Worm (Caenorhabditis elegans) whole organism, L1 larva: ENCODE measurements around the gene C23H3.2.
A peak's percentile ranks its signal among the peaks of the same experiment; 100 is the strongest.

Experiments used
- C04F5.9 ChIP-seq: sonication (generic microtip); optimal IDR thresholded peaks from 2 replicates; lab custom pipeline; 2016; ENCODE audit warnings: missing genetic modification characterization, missing compliant biosample characterization
- F16B12.6 ChIP-seq: fragments of 150-350 bp; optimal IDR thresholded peaks from 2 replicates; lab custom pipeline; 2014; ENCODE audit warnings: missing biosample characterization, missing genetic modification characterization
- Y116A8C.19 ChIP-seq: sonication (generic microtip); optimal IDR thresholded peaks from 2 replicates; lab custom pipeline; 2016; ENCODE audit warnings: missing compliant biosample characterization, missing genetic modification characterization, borderline replicate concordance
- aha-1 ChIP-seq: fragments of 150-350 bp; optimal IDR thresholded peaks from 2 replicates; lab custom pipeline; 2014; ENCODE audit warnings: missing biosample characterization, missing genetic modification characterization
- aly-2 ChIP-seq: fragments of 150-350 bp; optimal IDR thresholded peaks from 2 replicates; lab custom pipeline; 2014; ENCODE audit warnings: missing biosample characterization, missing genetic modification characterization
- ama-1 ChIP-seq: fragments of 150-350 bp; optimal IDR thresholded peaks from 2 replicates; lab custom pipeline; 2014
- blmp-1 ChIP-seq: fragments of 150-350 bp; optimal IDR thresholded peaks from 2 replicates; lab custom pipeline; 2014; ENCODE audit warnings: missing biosample characterization, missing genetic modification characterization
- ceh-8 ChIP-seq: fragments of 200-800 bp; sonication (Bioruptor generic); optimal IDR thresholded peaks from 2 replicates; lab custom pipeline; 2018; ENCODE audit warnings: mild to moderate bottlenecking, missing genetic modification characterization, moderate library complexity, missing compliant biosample characterization
- ceh-82 ChIP-seq, 3 experiments: fragments of 150-350 bp in 1 of 3; sonication (generic microtip) in 2 of 3; optimal IDR thresholded peaks; 2 replicates each; lab custom pipeline; 2014 to 2017; ENCODE audit warnings: missing biosample characterization in 3 of 3, missing genetic modification characterization in 3 of 3
- ceh-88 ChIP-seq: fragments of 200-800 bp; sonication (Bioruptor generic); IDR thresholded peaks from 2 replicates; pipeline ENCODE4 v1.3.6; 2022; ENCODE audit warnings: missing genetic modification characterization, missing compliant biosample characterization
- ceh-90 ChIP-seq: sonication (generic microtip); optimal IDR thresholded peaks from 2 replicates; lab custom pipeline; 2016; ENCODE audit warnings: missing genetic modification characterization, missing compliant biosample characterization
- dsc-1 ChIP-seq: sonication (generic microtip); optimal IDR thresholded peaks from 2 replicates; lab custom pipeline; 2016; ENCODE audit warnings: mild to moderate bottlenecking, missing genetic modification characterization, missing compliant biosample characterization
- efl-3 ChIP-seq: fragments of 200-800 bp; sonication (Bioruptor generic); optimal IDR thresholded peaks from 2 replicates; lab custom pipeline; 2018; ENCODE audit warnings: mild to moderate bottlenecking, missing genetic modification characterization, missing compliant biosample characterization
- egl-27 ChIP-seq, 2 experiments: fragments of 150-350 bp in 1 of 2; sonication (generic microtip); optimal IDR thresholded peaks; 3 replicates each; lab custom pipeline; 2017 to 2018; ENCODE audit warnings: missing biosample characterization in 2 of 2, missing genetic modification characterization in 2 of 2, missing genetic modification reagents in 2 of 2
- ets-5 ChIP-seq: fragments of 200-800 bp; sonication (Bioruptor generic); IDR thresholded peaks from 2 replicates; pipeline ENCODE4 v1.3.6; 2022; ENCODE audit warnings: missing genetic modification characterization, missing compliant biosample characterization
- grh-1 ChIP-seq: fragments of 200-800 bp; sonication (Bioruptor generic); IDR thresholded peaks from 2 replicates; pipeline ENCODE4 v1.3.6; 2022; ENCODE audit warnings: missing genetic modification reagents, missing genetic modification characterization, missing compliant biosample characterization
- irx-1 ChIP-seq: sonication (generic microtip); optimal IDR thresholded peaks from 2 replicates; lab custom pipeline; 2016; ENCODE audit warnings: missing genetic modification characterization, missing compliant biosample characterization
- isw-1 ChIP-seq: fragments of 200-800 bp; sonication (Bioruptor generic); IDR thresholded peaks from 2 replicates; pipeline ENCODE4 v1.3.6; 2022; ENCODE audit warnings: missing genetic modification characterization, missing compliant biosample characterization
- lin-35 ChIP-seq, 2 experiments: fragments of 150-350 bp; optimal IDR thresholded peaks; 2 replicates each; lab custom pipeline; 2014; ENCODE audit warnings: missing biosample characterization in 2 of 2, missing genetic modification characterization in 2 of 2, missing genetic modification reagents in 2 of 2
- lin-39 ChIP-seq: fragments of 150-350 bp; optimal IDR thresholded peaks from 2 replicates; lab custom pipeline; 2014; ENCODE audit warnings: missing biosample characterization, missing genetic modification reagents, missing genetic modification characterization
- lsy-2 ChIP-seq, 2 experiments: fragments of 150-350 bp; optimal IDR thresholded peaks; 2 replicates each; lab custom pipeline; 2014; ENCODE audit warnings: missing biosample characterization in 2 of 2, missing genetic modification characterization in 2 of 2
- mab-9 ChIP-seq: fragments of 200-800 bp; sonication (Bioruptor generic); IDR thresholded peaks from 2 replicates; pipeline ENCODE4 v1.3.6; 2022; ENCODE audit warnings: missing genetic modification reagents, missing genetic modification characterization, missing compliant biosample characterization
- mdl-1 ChIP-seq, 2 experiments: fragments of 150-350 bp; optimal IDR thresholded peaks; 2 replicates each; lab custom pipeline; 2014 to 2017; ENCODE audit warnings: missing biosample characterization in 2 of 2, missing genetic modification characterization in 2 of 2, inconsistent platforms in 1 of 2
- mef-2 ChIP-seq: fragments of 150-350 bp; optimal IDR thresholded peaks from 2 replicates; lab custom pipeline; 2014; ENCODE audit warnings: missing biosample characterization, missing genetic modification characterization
- mep-1 ChIP-seq: fragments of 150-350 bp; optimal IDR thresholded peaks from 2 replicates; lab custom pipeline; 2014; ENCODE audit warnings: missing biosample characterization, missing genetic modification characterization
- nhr-11 ChIP-seq: fragments of 150-350 bp; optimal IDR thresholded peaks from 2 replicates; lab custom pipeline; 2014; ENCODE audit warnings: missing biosample characterization, missing genetic modification characterization
- nhr-12 ChIP-seq: sonication (generic microtip); optimal IDR thresholded peaks from 2 replicates; lab custom pipeline; 2017; ENCODE audit warnings: missing biosample characterization, missing genetic modification characterization
- nhr-19 ChIP-seq: fragments of 200-800 bp; sonication (Bioruptor generic); conservative IDR thresholded peaks from 2 replicates; pipeline ENCODE4 v1.3.6; 2022; ENCODE audit warnings: missing genetic modification characterization, missing compliant biosample characterization
- nhr-20 ChIP-seq: sonication (generic microtip); optimal IDR thresholded peaks from 2 replicates; lab custom pipeline; 2016; ENCODE audit warnings: mild to moderate bottlenecking, missing genetic modification characterization, missing compliant biosample characterization
- nhr-28 ChIP-seq: fragments of 150-350 bp; optimal IDR thresholded peaks from 2 replicates; lab custom pipeline; 2014; ENCODE audit warnings: missing biosample characterization, missing genetic modification characterization
- nhr-71 ChIP-seq: sonication (generic microtip); optimal IDR thresholded peaks from 2 replicates; lab custom pipeline; 2016; ENCODE audit warnings: mild to moderate bottlenecking, missing genetic modification characterization, moderate library complexity, missing compliant biosample characterization
- nhr-85 ChIP-seq: sonication (generic microtip); peaks from one replicate; lab custom pipeline; 2016; ENCODE audit warnings: missing genetic modification characterization, inconsistent platforms, missing compliant biosample characterization
- nhr-90 ChIP-seq: sonication (generic microtip); optimal IDR thresholded peaks from 2 replicates; lab custom pipeline; 2016; ENCODE audit warnings: mild to moderate bottlenecking, missing genetic modification characterization, missing compliant biosample characterization; ENCODE audit not compliant: poor library complexity
- pax-3 ChIP-seq: fragments of 200-800 bp; sonication (Bioruptor generic); optimal IDR thresholded peaks from 2 replicates; lab custom pipeline; 2018; ENCODE audit warnings: mild to moderate bottlenecking, missing genetic modification characterization, moderate library complexity, missing compliant biosample characterization
- pqm-1 ChIP-seq: sonication (generic microtip); optimal IDR thresholded peaks from 3 replicates; lab custom pipeline; 2017; ENCODE audit warnings: missing biosample characterization, missing genetic modification characterization
- rnt-1 ChIP-seq: sonication (generic microtip); optimal IDR thresholded peaks from 2 replicates; lab custom pipeline; 2016; ENCODE audit warnings: mild to moderate bottlenecking, missing genetic modification characterization, moderate library complexity, missing compliant biosample characterization
- skn-1 ChIP-seq: fragments of 150-350 bp; optimal IDR thresholded peaks from 2 replicates; lab custom pipeline; 2014; ENCODE audit warnings: missing biosample characterization, missing genetic modification characterization
- snu-23 ChIP-seq: sonication (generic microtip); optimal IDR thresholded peaks from 2 replicates; lab custom pipeline; 2016; ENCODE audit warnings: missing genetic modification characterization, missing compliant biosample characterization
- sox-4 ChIP-seq: sonication (generic microtip); optimal IDR thresholded peaks from 2 replicates; lab custom pipeline; 2016; ENCODE audit warnings: missing genetic modification characterization, missing compliant biosample characterization
- sup-37 ChIP-seq: fragments of 200-800 bp; sonication (Bioruptor generic); optimal IDR thresholded peaks from 2 replicates; lab custom pipeline; 2018; ENCODE audit warnings: mild to moderate bottlenecking, missing genetic modification characterization, missing compliant biosample characterization
- swsn-7 ChIP-seq: sonication (generic microtip); optimal IDR thresholded peaks from 2 replicates; lab custom pipeline; 2016; ENCODE audit warnings: missing genetic modification characterization, missing compliant biosample characterization
- tbx-2 ChIP-seq: sonication (generic microtip); optimal IDR thresholded peaks from 2 replicates; lab custom pipeline; 2016; ENCODE audit warnings: missing genetic modification characterization, missing compliant biosample characterization
- unc-62 ChIP-seq: fragments of 150-350 bp; optimal IDR thresholded peaks from 2 replicates; lab custom pipeline; 2014; ENCODE audit warnings: missing biosample characterization, missing genetic modification reagents, missing genetic modification characterization
- unc-86 ChIP-seq: sonication (generic microtip); optimal IDR thresholded peaks from 2 replicates; lab custom pipeline; 2016; ENCODE audit warnings: missing genetic modification characterization, missing compliant biosample characterization
- unc-98 ChIP-seq: fragments of 200-800 bp; sonication (Bioruptor generic); IDR thresholded peaks from 2 replicates; pipeline ENCODE4 v1.3.6; 2022; ENCODE audit warnings: missing genetic modification characterization, missing compliant biosample characterization
- zip-4 ChIP-seq: fragments of 200-800 bp; sonication (Bioruptor generic); optimal IDR thresholded peaks from 2 replicates; lab custom pipeline; 2018; ENCODE audit warnings: mild to moderate bottlenecking, missing genetic modification characterization, moderate library complexity, missing compliant biosample characterization
- ztf-11 ChIP-seq, 2 experiments: sonication (generic microtip); optimal IDR thresholded peaks; 2 replicates each; lab custom pipeline; 2016 to 2017; ENCODE audit warnings: missing genetic modification characterization in 2 of 2, missing biosample characterization in 1 of 2, missing compliant biosample characterization in 1 of 2
- ztf-4 ChIP-seq: fragments of 150-350 bp; optimal IDR thresholded peaks from 2 replicates; lab custom pipeline; 2014; ENCODE audit warnings: missing biosample characterization, missing genetic modification characterization

The C23H3.2 gene

DNA sequence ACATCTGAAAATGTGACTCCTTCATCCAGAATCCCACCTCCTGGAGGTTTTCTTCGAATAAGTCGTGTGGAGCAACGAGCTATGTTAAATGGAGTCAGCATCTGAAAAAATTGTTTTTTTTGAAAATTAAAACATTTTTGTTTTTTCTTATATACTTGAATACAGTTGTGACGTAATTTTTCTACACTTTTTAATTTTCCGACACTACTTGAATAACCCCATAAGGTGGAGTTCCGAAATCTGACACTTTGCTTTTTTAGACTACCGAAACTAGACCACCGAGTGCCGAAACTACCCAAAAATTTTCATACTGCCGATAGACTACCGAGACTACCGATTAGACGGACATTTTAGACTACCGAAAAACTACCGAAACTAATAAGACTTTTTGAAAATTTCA is 30.3 kb downstream of the C23H3.2 start, which contains the start of gene mcat-1:
TSS of gene mcat-1 (minus strand) at position 101 of the 400 bp plus-strand sequence.
- no peak for TF ChIP-seq grh-1

DNA sequence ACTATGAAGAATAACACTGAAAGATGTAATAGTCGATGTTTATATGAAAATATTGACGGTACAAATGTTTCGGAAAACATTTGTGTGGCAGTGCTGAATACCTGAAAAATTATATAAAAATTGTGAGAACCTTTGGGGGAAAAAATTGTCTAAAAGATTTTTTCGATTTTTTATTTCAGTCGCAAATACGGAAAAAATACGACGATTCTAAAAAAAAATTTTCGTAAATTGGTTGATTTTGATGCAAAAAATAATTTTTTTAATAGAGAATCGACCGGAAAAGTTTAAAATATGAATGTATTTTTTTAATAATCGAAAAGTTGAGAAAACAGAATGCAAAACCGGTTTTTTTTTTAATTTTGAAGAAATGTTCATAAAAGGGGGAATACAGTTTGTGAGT is 34.1 kb downstream of the C23H3.2 start, which contains the start of gene C50D2.7:
TSS of gene C50D2.7 (minus strand) at position 101 of the 400 bp plus-strand sequence.
- TF ChIP-seq ama-1 (lab: Kevin White, UChicago) = no peak
- no peak for TF ChIP-seq ets-5
- TF ChIP-seq nhr-12 (tag; lab: Kevin White, UChicago) = no peak
- no peak for TF ChIP-seq aly-2 (tag; lab: Kevin White, UChicago)
- TF ChIP-seq nhr-11 (tag; lab: Kevin White, UChicago) = no peak
- no peak for TF ChIP-seq unc-62 (GFP tag; lab: Kevin White, UChicago)
- no peak for TF ChIP-seq aha-1
- no peak for TF ChIP-seq ztf-4 (tag; lab: Kevin White, UChicago)
- TF ChIP-seq dsc-1 (tag; lab: Kevin White, UChicago) = no peak
- no peak for TF ChIP-seq skn-1
- TF ChIP-seq nhr-28 = no peak

DNA sequence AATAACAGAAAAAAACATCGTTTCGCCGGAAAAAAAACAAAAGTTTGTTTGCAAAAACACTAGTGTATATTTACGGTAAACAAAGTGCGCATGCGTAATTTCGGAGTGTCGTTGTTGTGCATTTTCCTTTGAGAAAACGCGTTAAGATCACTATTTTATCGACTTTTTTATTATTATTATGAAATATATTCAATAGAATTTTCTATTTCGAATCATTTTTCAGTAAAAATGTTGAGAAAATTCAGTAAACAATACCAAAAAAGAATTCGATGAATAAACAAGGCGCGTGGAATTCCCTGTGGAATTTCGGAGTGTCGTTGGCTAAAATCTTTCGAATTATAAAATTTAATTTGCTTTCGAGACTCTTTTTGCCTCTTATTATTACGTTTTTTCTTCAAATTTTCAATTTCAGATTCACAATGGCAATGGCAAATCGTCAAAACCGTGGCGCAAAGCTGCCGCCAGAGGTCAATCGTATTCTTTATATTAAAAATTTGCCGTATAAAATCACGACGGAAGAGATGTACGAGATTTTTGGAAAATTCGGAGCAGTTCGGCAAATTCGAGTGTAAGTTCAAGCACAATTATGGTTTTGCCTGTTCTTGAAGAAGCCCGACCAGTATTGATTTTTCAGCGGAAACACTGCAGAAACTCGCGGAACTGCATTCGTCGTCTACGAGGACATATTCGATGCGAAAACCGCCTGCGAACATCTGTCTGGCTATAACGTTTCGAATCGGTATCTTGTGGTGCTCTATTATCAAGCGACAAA is 37.1 kb downstream of the C23H3.2 start, which contains the start of the genes luc-7L3 and sftb-6:
TSS of gene luc-7L3 (minus strand) at position 36 of the 772 bp plus-strand sequence.
TSS of gene sftb-6 (plus strand) at position 413 of the 772 bp plus-strand sequence.
- peak; percentile 38 for TF ChIP-seq ceh-8 (GFP tag; lab: Kevin White, UChicago)
- TF ChIP-seq mef-2 (tag; lab: Kevin White, UChicago) = no peak
- TF ChIP-seq pax-3 (tag; lab: Kevin White, UChicago) = peak; percentile 46
- TF ChIP-seq F16B12.6 (tag; lab: Kevin White, UChicago) = peak; percentile 28
- peak; percentile 58 to 62 for TF ChIP-seq lin-35 (GFP tag; optimal IDR thresholded peaks at IDR 0.05; lab: Kevin White, UChicago)
- TF ChIP-seq snu-23 (GFP tag; lab: Kevin White, UChicago) = peak; percentile 73
- TF ChIP-seq blmp-1 (tag; lab: Kevin White, UChicago) = peak; percentile 22
- TF ChIP-seq zip-4 (GFP tag; lab: Kevin White, UChicago) = peak; percentile 55
- TF ChIP-seq isw-1 = peak; percentile 79
- TF ChIP-seq nhr-71 (tag; lab: Kevin White, UChicago) = peak; percentile 84
- TF ChIP-seq unc-98 (GFP tag; lab: Robert Waterston, UW) = 0 out of 2 replicates have a peak, but pooled peaks have one; percentile 20
- TF ChIP-seq efl-3 (GFP tag; lab: Kevin White, UChicago) = no peak
- TF ChIP-seq pqm-1 (tag; lab: Kevin White, UChicago) = no peak
- peak; percentile 56 for TF ChIP-seq lin-39 (tag; lab: Kevin White, UChicago)
- TF ChIP-seq ztf-4 (tag; lab: Kevin White, UChicago) = no peak
- peak; percentile 75 for TF ChIP-seq nhr-19 (GFP tag; lab: Robert Waterston, UW)
- TF ChIP-seq tbx-2 = peak; percentile 75
- TF ChIP-seq nhr-90 = peak; percentile 75
- TF ChIP-seq irx-1 = peak; percentile 73
- TF ChIP-seq Y116A8C.19 (tag; lab: Kevin White, UChicago) = no peak
- TF ChIP-seq egl-27 (tag; optimal IDR thresholded peaks at IDR 0.05; lab: Kevin White, UChicago) = no peak
- TF ChIP-seq ceh-88 (GFP tag; lab: Robert Waterston, UW) = peak; percentile 67
- peak; percentile 79 for TF ChIP-seq swsn-7 (tag; lab: Kevin White, UChicago)
- TF ChIP-seq ceh-82 (tag; optimal IDR thresholded peaks at IDR 0.05; lab: Kevin White, UChicago) = peak in 2 of 3 experiments; percentile 25 to 33
- peak; percentile 74 to 81 for TF ChIP-seq lsy-2 (tag; optimal IDR thresholded peaks at IDR 0.05; lab: Kevin White, UChicago)
- no peak for TF ChIP-seq nhr-28
- peak; percentile 54 for TF ChIP-seq C04F5.9
- TF ChIP-seq mep-1 = peak; percentile 55
- peak; percentile 19 for TF ChIP-seq rnt-1 (tag; lab: Kevin White, UChicago)
- TF ChIP-seq ceh-90 (tag; lab: Kevin White, UChicago) = peak; percentile 44
- TF ChIP-seq sup-37 = peak; percentile 50
- TF ChIP-seq nhr-85 (tag; lab: Kevin White, UChicago) = peak; percentile 86
- TF ChIP-seq sox-4 (tag; lab: Kevin White, UChicago) = peak; percentile 65
- TF ChIP-seq ets-5 = no peak
- no peak for TF ChIP-seq mdl-1 (tag; optimal IDR thresholded peaks at IDR 0.05; lab: Kevin White, UChicago)
- TF ChIP-seq ama-1 (lab: Kevin White, UChicago) = no peak
- TF ChIP-seq unc-86 (tag; lab: Kevin White, UChicago) = peak; percentile 53
- TF ChIP-seq mab-9 = peak; percentile 74; the same call in 1 of the 2 replicates
- TF ChIP-seq nhr-20 (tag; lab: Kevin White, UChicago) = peak; percentile 62
- TF ChIP-seq skn-1 = peak; percentile 50
- TF ChIP-seq ztf-11 (tag; optimal IDR thresholded peaks at IDR 0.05; lab: Kevin White, UChicago) = peak in 1 of 2 experiments; percentile 24
